Fruit fly (Drosophila melanogaster) whole organism, pupa: ENCODE data around the gene fit.

Source experiments
- CG10348 ChIP-seq: fragments of 200-800 bp; sonication (Bioruptor generic); IDR thresholded peaks from 2 replicates; pipeline ENCODE4 v1.3.6; 2022; ENCODE audit warnings: missing biosample characterization, missing genetic modification characterization
- CG12605 ChIP-seq: fragments of 200-800 bp; sonication (Bioruptor generic); IDR thresholded peaks from 2 replicates; pipeline ENCODE4 v1.3.6; 2022; ENCODE audit warnings: missing biosample characterization, missing genetic modification characterization
- CG13204 ChIP-seq: fragments of 200-800 bp; sonication (Bioruptor generic); optimal IDR thresholded peaks from 2 replicates; lab custom pipeline; 2018; ENCODE audit warnings: missing biosample characterization, mild to moderate bottlenecking, missing genetic modification characterization, moderate library complexity
- CG14655 ChIP-seq: fragments of 200-800 bp; sonication (Bioruptor generic); optimal IDR thresholded peaks from 3 replicates; lab custom pipeline; 2017; ENCODE audit warnings: mild to moderate bottlenecking, missing biosample characterization, missing genetic modification reagents, missing genetic modification characterization
- CG15710 ChIP-seq: fragments of 200-800 bp; sonication (Bioruptor generic); optimal IDR thresholded peaks from 2 replicates; lab custom pipeline; 2018; ENCODE audit warnings: missing biosample characterization, mild to moderate bottlenecking, missing genetic modification characterization, moderate library complexity
- CG17806 ChIP-seq: fragments of 200-800 bp; sonication (Bioruptor generic); optimal IDR thresholded peaks from 2 replicates; lab custom pipeline; 2018; ENCODE audit warnings: missing biosample characterization, mild to moderate bottlenecking, missing genetic modification characterization, moderate library complexity
- CG32121 ChIP-seq: fragments of 200-800 bp; sonication (Bioruptor generic); IDR thresholded peaks from 2 replicates; pipeline ENCODE4 v1.3.6; 2022; ENCODE audit warnings: missing biosample characterization, missing genetic modification characterization
- CG34367 ChIP-seq: fragments of 200-800 bp; sonication (Bioruptor generic); optimal IDR thresholded peaks from 2 replicates; lab custom pipeline; 2018; ENCODE audit warnings: missing biosample characterization, mild to moderate bottlenecking, missing genetic modification characterization
- CG4496 ChIP-seq: fragments of 200-800 bp; sonication (Bioruptor generic); IDR thresholded peaks from 3 replicates; pipeline ENCODE4 v1.3.6; 2022; ENCODE audit warnings: missing biosample characterization, missing genetic modification characterization
- CG8159 ChIP-seq: fragments of 200-800 bp; sonication (Bioruptor generic); optimal IDR thresholded peaks from 3 replicates; lab custom pipeline; 2018; ENCODE audit warnings: missing biosample characterization, mild to moderate bottlenecking, missing genetic modification characterization, moderate library complexity
- CG8301 ChIP-seq: fragments of 200-800 bp; sonication (Bioruptor generic); optimal IDR thresholded peaks from 2 replicates; lab custom pipeline; 2018; ENCODE audit warnings: missing biosample characterization, mild to moderate bottlenecking, missing genetic modification characterization
- CG9948 ChIP-seq: fragments of 200-800 bp; sonication (Bioruptor generic); optimal IDR thresholded peaks from 2 replicates; lab custom pipeline; 2018; ENCODE audit warnings: missing biosample characterization, mild to moderate bottlenecking, missing genetic modification characterization, moderate library complexity
- D1 ChIP-seq: fragments of 200-800 bp; sonication (Bioruptor generic); optimal IDR thresholded peaks from 2 replicates; lab custom pipeline; 2018; ENCODE audit warnings: missing biosample characterization, mild to moderate bottlenecking, missing genetic modification characterization, moderate library complexity
- EcR ChIP-seq: fragments of 200-800 bp; sonication (Bioruptor generic); optimal IDR thresholded peaks from 3 replicates; lab custom pipeline; 2019; ENCODE audit warnings: missing biosample characterization, missing genetic modification characterization, mild to moderate bottlenecking, moderate library complexity, missing genetic modification reagents
- Ets98B ChIP-seq: fragments of 200-800 bp; sonication (Bioruptor generic); IDR thresholded peaks from 2 replicates; pipeline ENCODE4 v1.3.6; 2022; ENCODE audit warnings: missing biosample characterization, missing genetic modification characterization
- Pif1A ChIP-seq: fragments of 200-800 bp; sonication (Bioruptor generic); optimal IDR thresholded peaks from 3 replicates; lab custom pipeline; 2016; ENCODE audit warnings: missing biosample characterization, missing genetic modification characterization
- Pif1B ChIP-seq: fragments of 200-800 bp; sonication (Bioruptor generic); optimal IDR thresholded peaks from 3 replicates; lab custom pipeline; 2016; ENCODE audit warnings: missing biosample characterization, missing genetic modification characterization
- Snoo ChIP-seq: fragments of 200-800 bp; sonication (Bioruptor generic); optimal IDR thresholded peaks from 3 replicates; lab custom pipeline; 2017; ENCODE audit warnings: missing biosample characterization, mild to moderate bottlenecking, missing genetic modification characterization, inconsistent platforms
- fd96Ca ChIP-seq: fragments of 200-800 bp; sonication (Bioruptor generic); IDR thresholded peaks from 3 replicates; pipeline ENCODE4 v1.3.6; 2022; ENCODE audit warnings: missing biosample characterization, missing genetic modification characterization
- gl ChIP-seq: fragments of 200-800 bp; sonication (Bioruptor generic); optimal IDR thresholded peaks from 2 replicates; lab custom pipeline; 2018; ENCODE audit warnings: missing biosample characterization, mild to moderate bottlenecking, missing genetic modification characterization
- rn ChIP-seq: fragments of 200-800 bp; sonication (Bioruptor generic); IDR thresholded peaks from 2 replicates; pipeline ENCODE4 v1.3.6; 2022; ENCODE audit warnings: missing biosample characterization, missing genetic modification characterization

fit gene

dm6 chr3R:21841474-21842376, 42.5 kb downstream of the fit start:
- TF ChIP-seq CG10348 (GFP tag; lab: Robert Waterston, UW) (no peak), CG12605 (GFP tag; lab: Robert Waterston, UW) (no peak), fd96Ca (GFP tag; lab: Robert Waterston, UW) (no peak), CG4496 (GFP tag; lab: Robert Waterston, UW) (no peak), D1 (tag; lab: Kevin White, UChicago) (no peak), CG13204 (peak; percentile 16), EcR (GFP tag; lab: Kevin White, UChicago) (peak; percentile 55), Ets98B (no peak), CG14655 (GFP tag; lab: Kevin White, UChicago) (no peak), Pif1A (GFP tag; lab: Kevin White, UChicago) (no peak), CG34367 (tag; lab: Kevin White, UChicago) (no peak), CG17806 (tag; lab: Kevin White, UChicago) (peak; percentile 41), Snoo (tag; lab: Kevin White, UChicago) (no peak), CG32121 (GFP tag; lab: Robert Waterston, UW) (no peak), rn (no peak), CG15710 (tag; lab: Kevin White, UChicago) (peak; percentile 29), CG8301 (no peak), gl (tag; lab: Kevin White, UChicago) (no peak), CG8159 (tag; lab: Kevin White, UChicago) (peak; percentile 69), CG9948 (tag; lab: Kevin White, UChicago) (peak; percentile 42), Pif1B (GFP tag; lab: Kevin White, UChicago) (no peak)
- TF ChIP-seq, all 21 proteins: peak for 6

dm6 chr3R:21840432-21840831, 43.8 kb downstream of the fit start:
- no peak for TF ChIP-seq Ets98B
- TF ChIP-seq CG4496 (GFP tag; lab: Robert Waterston, UW) = no peak
- no peak for TF ChIP-seq Pif1B (GFP tag; lab: Kevin White, UChicago)

dm6 chr3R:21839636-21840035, 44.6 kb downstream of the fit start:
- peak; percentile 19 for TF ChIP-seq Pif1A (GFP tag; lab: Kevin White, UChicago)
- no peak for TF ChIP-seq CG10348 (GFP tag; lab: Robert Waterston, UW)
- TF ChIP-seq gl (tag; lab: Kevin White, UChicago) = no peak
- TF ChIP-seq CG15710 (tag; lab: Kevin White, UChicago) = peak; percentile 89
- TF ChIP-seq CG13204 = no peak
- TF ChIP-seq EcR (GFP tag; lab: Kevin White, UChicago) = no peak
- TF ChIP-seq Ets98B = no peak
- TF ChIP-seq rn = no peak
- TF ChIP-seq CG12605 (GFP tag; lab: Robert Waterston, UW) = no peak
- no peak for TF ChIP-seq fd96Ca (GFP tag; lab: Robert Waterston, UW)
- TF ChIP-seq CG17806 (tag; lab: Kevin White, UChicago) = peak; percentile 85
- TF ChIP-seq D1 (tag; lab: Kevin White, UChicago) = peak; percentile 90
- TF ChIP-seq CG34367 (tag; lab: Kevin White, UChicago) = peak; percentile 82
- no peak for TF ChIP-seq CG4496 (GFP tag; lab: Robert Waterston, UW)
- peak; percentile 90 for TF ChIP-seq CG8159 (tag; lab: Kevin White, UChicago)
- TF ChIP-seq CG8301 = peak; percentile 76
- TF ChIP-seq CG9948 (tag; lab: Kevin White, UChicago) = peak; percentile 90
- peak; percentile 87 for TF ChIP-seq CG14655 (GFP tag; lab: Kevin White, UChicago)
- peak; percentile 55 for TF ChIP-seq Snoo (tag; lab: Kevin White, UChicago)
- no peak for TF ChIP-seq CG32121 (GFP tag; lab: Robert Waterston, UW)
- TF ChIP-seq Pif1B (GFP tag; lab: Kevin White, UChicago) = peak; percentile 19

- TF ChIP-seq CG15710 (tag; lab: Kevin White, UChicago) = peak; percentile 92
- TF ChIP-seq D1 (tag; lab: Kevin White, UChicago) = peak; percentile 45
- peak; percentile 71 for TF ChIP-seq Ets98B
- TF ChIP-seq CG9948 (tag; lab: Kevin White, UChicago) = peak; percentile 91
- peak; percentile 80 for TF ChIP-seq CG8301
- peak; percentile 58 for TF ChIP-seq CG32121 (GFP tag; lab: Robert Waterston, UW)
- peak; percentile 44; the same call in 1 of the 3 replicates for TF ChIP-seq CG4496 (GFP tag; lab: Robert Waterston, UW)
- TF ChIP-seq EcR (GFP tag; lab: Kevin White, UChicago) = no peak
- TF ChIP-seq CG14655 (GFP tag; lab: Kevin White, UChicago) = peak; percentile 90
- TF ChIP-seq CG10348 (GFP tag; lab: Robert Waterston, UW) = peak; percentile 19; the same call in 1 of the 2 replicates
- peak; percentile 71 for TF ChIP-seq CG13204
- TF ChIP-seq CG8159 (tag; lab: Kevin White, UChicago) = peak; percentile 85
- 0 out of 2 replicates have a peak, but pooled peaks have one; percentile 11 for TF ChIP-seq CG12605 (GFP tag; lab: Robert Waterston, UW)
- TF ChIP-seq Snoo (tag; lab: Kevin White, UChicago) = peak; percentile 89
- peak; percentile 77; the same call in 2 of the 3 replicates for TF ChIP-seq fd96Ca (GFP tag; lab: Robert Waterston, UW)
- peak; percentile 44 for TF ChIP-seq rn
- TF ChIP-seq Pif1A (GFP tag; lab: Kevin White, UChicago) = peak; percentile 89
- peak; percentile 73 for TF ChIP-seq Pif1B (GFP tag; lab: Kevin White, UChicago)
- TF ChIP-seq gl (tag; lab: Kevin White, UChicago) = peak; percentile 4
- peak; percentile 91 for TF ChIP-seq CG34367 (tag; lab: Kevin White, UChicago)
- TF ChIP-seq CG17806 (tag; lab: Kevin White, UChicago) = peak; percentile 73
These were observed 45.7 kb downstream of the fit start for dm6 chr3R:21838505-21838956.
